Worm (Caenorhabditis elegans) whole organism, midembryonic: ENCODE measurements around the gene C33A12.3.

Experiments used
- T22C8.4 ChIP-seq: fragments of 200-800 bp; sonication (Bioruptor generic); IDR thresholded peaks from 2 replicates; pipeline ENCODE4 v1.3.6; 2022; ENCODE audit warnings: missing genetic modification characterization, missing compliant biosample characterization
- cog-1 ChIP-seq: sonication (generic microtip); optimal IDR thresholded peaks from 2 replicates; lab custom pipeline; 2016; ENCODE audit warnings: missing genetic modification characterization, missing compliant biosample characterization
- flt-1 ChIP-seq: fragments of 200-800 bp; sonication (Bioruptor generic); IDR thresholded peaks from 2 replicates; pipeline ENCODE4 v1.3.6; 2022; ENCODE audit warnings: missing genetic modification characterization, missing compliant biosample characterization
- klf-2 ChIP-seq: fragments of 200-800 bp; sonication (Bioruptor generic); conservative IDR thresholded peaks from 2 replicates; pipeline ENCODE4 v1.3.6; 2022; ENCODE audit warnings: missing genetic modification reagents, missing genetic modification characterization, missing compliant biosample characterization
- med-1 ChIP-seq: sonication (generic microtip); optimal IDR thresholded peaks from 2 replicates; lab custom pipeline; 2017; ENCODE audit warnings: missing genetic modification characterization, mild to moderate bottlenecking, missing compliant biosample characterization, antibody characterized with exemption, missing genetic modification reagents; ENCODE audit not compliant: insufficient read depth
- ref-1 ChIP-seq: fragments of 200-800 bp; sonication (Bioruptor generic); conservative IDR thresholded peaks from 2 replicates; pipeline ENCODE4 v1.3.6; 2022; ENCODE audit warnings: missing genetic modification reagents, missing genetic modification characterization, missing compliant biosample characterization
- tab-1 ChIP-seq: fragments of 200-800 bp; sonication (Bioruptor generic); IDR thresholded peaks from 2 replicates; pipeline ENCODE4 v1.3.6; 2022; ENCODE audit warnings: missing genetic modification characterization, missing compliant biosample characterization
- ztf-23 ChIP-seq: fragments of 200-800 bp; sonication (Bioruptor generic); IDR thresholded peaks from 2 replicates; pipeline ENCODE4 v1.3.6; 2022; ENCODE audit warnings: missing genetic modification reagents, missing genetic modification characterization, missing compliant biosample characterization
- ztf-29 ChIP-seq: fragments of 200-800 bp; sonication (Bioruptor generic); IDR thresholded peaks from 2 replicates; pipeline ENCODE4 v1.3.6; 2022; ENCODE audit warnings: missing genetic modification reagents, missing genetic modification characterization, missing compliant biosample characterization

The C33A12.3 gene

DNA sequence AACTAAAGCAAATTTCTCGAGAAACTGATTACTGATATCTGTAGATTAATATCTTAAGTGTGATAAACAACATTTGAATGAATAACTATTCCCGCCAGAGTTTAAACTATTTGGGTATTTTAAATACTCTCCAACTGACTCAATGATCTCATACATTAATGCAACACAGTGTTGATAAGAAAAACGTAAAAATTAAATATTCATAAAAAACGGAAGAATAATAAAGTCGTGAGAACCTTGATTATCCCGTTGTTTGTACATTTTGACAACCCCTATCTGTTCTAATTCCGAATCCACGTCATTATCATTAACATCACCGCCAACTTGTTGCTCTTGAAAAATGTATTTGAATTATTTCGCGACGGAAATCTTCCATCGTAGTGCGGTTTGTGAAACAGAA lies 16.8 kb upstream of the C33A12.3 start, which contains the start of gene elo-7:
Gene elo-7 (plus strand): TSS at position 301 of the 400 bp plus-strand sequence.
- TF ChIP-seq flt-1 (GFP tag; lab: Robert Waterston, UW) (no peak), ref-1 (GFP tag; lab: Robert Waterston, UW) (no peak), tab-1 (GFP tag; lab: Robert Waterston, UW) (no peak)

DNA sequence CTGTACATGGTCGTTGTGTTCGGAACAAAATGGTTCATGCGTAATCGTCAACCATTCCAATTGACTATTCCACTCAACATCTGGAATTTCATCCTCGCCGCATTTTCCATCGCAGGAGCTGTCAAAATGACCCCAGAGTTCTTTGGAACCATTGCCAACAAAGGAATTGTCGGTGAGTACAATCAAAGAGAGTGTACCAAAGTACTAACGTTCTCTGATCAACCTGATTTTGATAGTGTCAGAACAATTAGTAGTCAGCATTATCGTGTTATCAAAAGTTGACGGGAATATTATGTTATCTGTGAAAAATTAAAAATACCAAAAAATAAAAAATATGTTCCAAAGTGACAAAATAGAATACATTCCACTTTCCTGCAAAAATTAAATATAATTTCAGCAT lies 14.2 kb upstream of the C33A12.3 start:
- TF ChIP-seq ztf-23 (GFP tag; lab: Robert Waterston, UW): no peak
- TF ChIP-seq ref-1 (GFP tag; lab: Robert Waterston, UW): no peak
- TF ChIP-seq T22C8.4 (GFP tag; lab: Robert Waterston, UW): no peak
- TF ChIP-seq cog-1 (tag; lab: Kevin White, UChicago): no peak
- TF ChIP-seq tab-1 (GFP tag; lab: Robert Waterston, UW): no peak
- TF ChIP-seq med-1: no peak
- TF ChIP-seq flt-1 (GFP tag; lab: Robert Waterston, UW): no peak
- TF ChIP-seq ztf-29 (GFP tag; lab: Robert Waterston, UW): no peak
- no peak for TF ChIP-seq klf-2 (GFP tag; lab: Robert Waterston, UW)

DNA sequence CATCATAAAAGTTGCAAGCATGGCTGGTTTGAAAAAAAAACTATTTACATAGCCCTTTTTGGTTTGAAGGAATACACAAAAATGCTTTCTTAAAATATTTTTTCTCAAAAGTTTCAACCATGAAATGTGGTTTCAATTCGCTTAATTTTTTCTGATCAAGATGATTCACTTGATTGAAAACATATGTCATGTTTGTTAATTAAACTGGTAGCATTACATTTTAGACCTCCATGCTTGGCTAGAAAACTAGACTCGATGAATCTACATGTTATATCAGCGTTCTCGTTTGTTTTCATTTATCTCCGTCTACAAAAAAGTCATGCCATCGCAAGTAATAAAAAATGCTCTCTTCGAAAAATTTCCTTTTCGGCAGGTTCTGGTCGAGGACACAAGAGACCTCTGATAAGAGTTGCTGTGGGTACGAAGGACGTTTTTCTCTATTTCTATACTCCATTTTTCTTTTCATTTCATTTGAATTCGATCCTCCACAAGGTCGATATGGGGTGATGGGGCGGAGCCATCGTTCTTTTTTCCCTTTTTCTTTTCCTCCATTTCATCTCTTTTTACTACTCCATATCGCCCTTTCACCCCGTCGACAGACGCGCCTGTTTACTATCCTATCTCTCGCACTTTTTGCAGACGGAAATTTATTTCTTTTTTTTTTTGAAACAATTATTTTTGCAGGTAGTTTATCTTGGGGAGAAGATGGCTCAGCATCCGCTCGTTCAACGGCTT lies 13.0 kb upstream of the C33A12.3 start, which contains the start of gene elo-1:
Gene elo-1 (plus strand): TSS at position 685 of the 735 bp plus-strand sequence.
- TF ChIP-seq med-1 (no peak), ztf-23 (GFP tag; lab: Robert Waterston, UW) (no peak)

- TF ChIP-seq T22C8.4 (GFP tag; lab: Robert Waterston, UW) (no peak), flt-1 (GFP tag; lab: Robert Waterston, UW) (no peak), cog-1 (tag; lab: Kevin White, UChicago) (no peak), klf-2 (GFP tag; lab: Robert Waterston, UW) (no peak), ref-1 (GFP tag; lab: Robert Waterston, UW) (no peak), ztf-23 (GFP tag; lab: Robert Waterston, UW) (no peak), ztf-29 (GFP tag; lab: Robert Waterston, UW) (no peak), med-1 (no peak), tab-1 (GFP tag; lab: Robert Waterston, UW) (no peak)
Measured at ce11 chrIV:9524849-9525460, 12.2 kb upstream of the C33A12.3 start, which contains the start of gene ndua-5. TSS of gene ndua-5 (minus strand) at chrIV:9524899.

DNA sequence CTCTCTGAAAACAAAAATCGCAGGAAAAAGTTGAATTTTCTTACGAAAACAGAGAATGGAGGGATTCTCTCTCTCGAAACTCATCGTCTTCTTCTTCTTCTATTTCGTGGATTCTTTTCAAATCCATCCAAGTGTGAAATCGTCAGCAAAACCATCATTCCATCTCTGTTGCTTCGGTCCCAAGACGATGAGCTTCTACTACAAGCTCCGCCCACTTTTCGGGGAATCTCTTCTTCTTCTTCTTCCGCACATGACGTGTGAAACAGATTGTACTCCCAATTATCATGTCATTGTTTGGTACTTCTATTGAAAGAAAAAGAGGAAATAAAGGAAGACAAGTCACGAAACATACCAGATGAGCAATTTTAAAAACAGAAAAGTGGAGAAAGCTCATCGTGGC lies 10.3 kb upstream of the C33A12.3 start:
- TF ChIP-seq ztf-23 (GFP tag; lab: Robert Waterston, UW): no peak
- no peak for TF ChIP-seq tab-1 (GFP tag; lab: Robert Waterston, UW)
- no peak for TF ChIP-seq T22C8.4 (GFP tag; lab: Robert Waterston, UW)
- TF ChIP-seq ztf-29 (GFP tag; lab: Robert Waterston, UW): no peak
- no peak for TF ChIP-seq flt-1 (GFP tag; lab: Robert Waterston, UW)
- no peak for TF ChIP-seq ref-1 (GFP tag; lab: Robert Waterston, UW)
- TF ChIP-seq klf-2 (GFP tag; lab: Robert Waterston, UW): no peak
- TF ChIP-seq med-1: no peak
- no peak for TF ChIP-seq cog-1 (tag; lab: Kevin White, UChicago)

- TF ChIP-seq T22C8.4 (GFP tag; lab: Robert Waterston, UW) (no peak), ref-1 (GFP tag; lab: Robert Waterston, UW) (no peak), klf-2 (GFP tag; lab: Robert Waterston, UW) (no peak), flt-1 (GFP tag; lab: Robert Waterston, UW) (no peak), tab-1 (GFP tag; lab: Robert Waterston, UW) (no peak), ztf-29 (GFP tag; lab: Robert Waterston, UW) (no peak), cog-1 (tag; lab: Kevin White, UChicago) (no peak)
Measured at ce11 chrIV:9520629-9521028, 7.8 kb upstream of the C33A12.3 start.

- TF ChIP-seq cog-1 (tag; lab: Kevin White, UChicago) (no peak), flt-1 (GFP tag; lab: Robert Waterston, UW) (no peak), T22C8.4 (GFP tag; lab: Robert Waterston, UW) (no peak), med-1 (no peak), ref-1 (GFP tag; lab: Robert Waterston, UW) (no peak), klf-2 (GFP tag; lab: Robert Waterston, UW) (no peak), tab-1 (GFP tag; lab: Robert Waterston, UW) (no peak), ztf-29 (GFP tag; lab: Robert Waterston, UW) (no peak), ztf-23 (GFP tag; lab: Robert Waterston, UW) (no peak)
Measured at ce11 chrIV:9518608-9519007, 5.8 kb upstream of the C33A12.3 start, which contains the start of gene nlp-35. TSS of gene nlp-35 (minus strand) at chrIV:9518926.

- no peak for TF ChIP-seq ztf-29 (GFP tag; lab: Robert Waterston, UW)
- TF ChIP-seq med-1: no peak
- TF ChIP-seq flt-1 (GFP tag; lab: Robert Waterston, UW): no peak
- TF ChIP-seq ref-1 (GFP tag; lab: Robert Waterston, UW): no peak
- TF ChIP-seq klf-2 (GFP tag; lab: Robert Waterston, UW): no peak
- TF ChIP-seq tab-1 (GFP tag; lab: Robert Waterston, UW): no peak
- TF ChIP-seq cog-1 (tag; lab: Kevin White, UChicago): no peak
- no peak for TF ChIP-seq ztf-23 (GFP tag; lab: Robert Waterston, UW)
- no peak for TF ChIP-seq T22C8.4 (GFP tag; lab: Robert Waterston, UW)
Measured at ce11 chrIV:9516831-9517230, 4.0 kb upstream of the C33A12.3 start, which contains the start of gene C33A12.19. TSS of gene C33A12.19 (plus strand) at chrIV:9516999.

- TF ChIP-seq cog-1 (tag; lab: Kevin White, UChicago): no peak
- no peak for TF ChIP-seq tab-1 (GFP tag; lab: Robert Waterston, UW)
- TF ChIP-seq T22C8.4 (GFP tag; lab: Robert Waterston, UW): no peak
- TF ChIP-seq ztf-29 (GFP tag; lab: Robert Waterston, UW): no peak
- TF ChIP-seq flt-1 (GFP tag; lab: Robert Waterston, UW): no peak
- TF ChIP-seq ztf-23 (GFP tag; lab: Robert Waterston, UW): no peak
- no peak for TF ChIP-seq ref-1 (GFP tag; lab: Robert Waterston, UW)
- TF ChIP-seq klf-2 (GFP tag; lab: Robert Waterston, UW): no peak
- no peak for TF ChIP-seq med-1
Measured at ce11 chrIV:9514132-9514531, 1.3 kb upstream of the C33A12.3 start.
